Worm (Caenorhabditis elegans): ENCODE measurements around the gene F45D3.3.

ce11 chrV:12523356-12523755, 26.8 kb downstream of the F45D3.3 start:
- no peak for TF ChIP-seq nhr-237 (tag; optimal IDR thresholded peaks at IDR 0.05)
- no peak for TF ChIP-seq ceh-90 (tag; optimal IDR thresholded peaks at IDR 0.05)
- no peak for TF ChIP-seq rnt-1 (tag; optimal IDR thresholded peaks at IDR 0.05)
- TF ChIP-seq ama-1 (optimal IDR thresholded peaks at IDR 0.05): no peak
- no peak for TF ChIP-seq lsy-2 (tag; optimal IDR thresholded peaks at IDR 0.05)
- TF ChIP-seq pqm-1 (tag; optimal IDR thresholded peaks at IDR 0.05): no peak
- TF ChIP-seq ztf-11 (tag; optimal IDR thresholded peaks at IDR 0.05): no peak
- TF ChIP-seq ztf-4 (tag; optimal IDR thresholded peaks at IDR 0.05): no peak
- no peak for TF ChIP-seq sox-4 (tag; optimal IDR thresholded peaks at IDR 0.05)
- no peak for TF ChIP-seq dpl-1 (GFP tag; optimal IDR thresholded peaks at IDR 0.05)
- TF ChIP-seq nhr-77 (tag; optimal IDR thresholded peaks at IDR 0.05): no peak
- TF ChIP-seq lin-15B (tag; optimal IDR thresholded peaks at IDR 0.05): no peak
- no peak for TF ChIP-seq lin-13 (GFP tag; optimal IDR thresholded peaks at IDR 0.05)

Data from whole organism, L1 larva.